Worm (Caenorhabditis elegans) whole organism, early embryonic: Measurements from ENCODE around the gene ptr-9.

Experiments used
- F13C5.2 ChIP-seq: sonication (generic microtip); optimal IDR thresholded peaks from 2 replicates; lab custom pipeline; 2017; ENCODE audit warnings: mild to moderate bottlenecking, missing genetic modification characterization, inconsistent platforms, missing compliant biosample characterization
- aly-1 ChIP-seq: sonication (generic microtip); optimal IDR thresholded peaks from 2 replicates; lab custom pipeline; 2016; ENCODE audit warnings: missing genetic modification characterization, missing compliant biosample characterization
- ama-1 ChIP-seq: fragments of 150-350 bp; optimal IDR thresholded peaks from 2 replicates; lab custom pipeline; 2014
- flt-1 ChIP-seq: fragments of 200-800 bp; sonication (Bioruptor generic); IDR thresholded peaks from 2 replicates; pipeline ENCODE4 v1.3.6; 2022; ENCODE audit warnings: missing genetic modification characterization, missing compliant biosample characterization
- hmg-4 ChIP-seq: fragments of 200-800 bp; sonication (Bioruptor generic); optimal IDR thresholded peaks from 2 replicates; lab custom pipeline; 2018; ENCODE audit warnings: mild to moderate bottlenecking, missing genetic modification characterization, missing compliant biosample characterization
- hnd-1 ChIP-seq: sonication (generic microtip); optimal IDR thresholded peaks from 2 replicates; lab custom pipeline; 2016; ENCODE audit warnings: missing genetic modification characterization, missing compliant biosample characterization
- pes-1 ChIP-seq: fragments of 200-800 bp; sonication (Bioruptor generic); IDR thresholded peaks from 2 replicates; pipeline ENCODE4 v1.3.6; 2022; ENCODE audit warnings: missing genetic modification reagents, missing genetic modification characterization, missing compliant biosample characterization
- tbx-37 ChIP-seq: fragments of 200-800 bp; sonication (Bioruptor generic); conservative IDR thresholded peaks from 2 replicates; pipeline ENCODE4 v1.3.6; 2022; ENCODE audit warnings: missing genetic modification reagents, missing genetic modification characterization, missing compliant biosample characterization

DNA sequence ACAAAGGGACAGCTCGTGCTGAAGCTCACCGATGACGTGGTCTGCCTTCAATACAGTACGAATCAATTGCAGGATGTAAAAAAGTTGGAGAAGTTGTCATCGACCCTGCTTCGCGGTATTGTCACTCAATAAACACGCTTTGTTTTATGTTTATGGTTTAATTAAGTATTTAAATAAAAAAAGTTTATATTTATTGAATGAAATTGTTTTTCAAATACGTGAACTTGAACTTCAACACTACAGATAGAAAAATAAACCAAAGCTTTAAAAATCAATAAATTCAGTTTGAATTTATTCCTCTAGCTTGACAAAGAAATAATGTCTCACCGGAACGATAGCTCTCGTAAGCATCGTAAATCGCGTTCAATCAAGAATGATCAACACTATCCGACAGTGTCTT, 15.7 kb downstream of the ptr-9 start, which contains the start of gene ZK512.8:
- TF ChIP-seq tbx-37 (GFP tag; lab: Robert Waterston, UW) (no peak), hmg-4 (no peak), hnd-1 (no peak), flt-1 (GFP tag; lab: Robert Waterston, UW) (no peak), ama-1 (lab: Kevin White, UChicago) (no peak), F13C5.2 (tag; lab: Kevin White, UChicago) (no peak), aly-1 (tag; lab: Kevin White, UChicago) (no peak), pes-1 (GFP tag; lab: Robert Waterston, UW) (no peak)
